Fruit fly (Drosophila melanogaster) S2 (cell line): Measurements from ENCODE around the gene rdx.

ENCODE experiments used
- CG8478 ChIP-seq: fragments of >200 bp; optimal IDR thresholded peaks from 2 replicates; lab custom pipeline; 2018
- CTCF ChIP-seq, 2 experiments: fragments of >200 bp; optimal IDR thresholded peaks; 2 replicates each; lab custom pipeline; 2018

The rdx gene

dm6 chr3R:13934618-13935017 is 97.2 kb downstream of the rdx start:
- TF ChIP-seq CG8478 (lab: Kevin White, UChicago) (no peak), CTCF (optimal IDR thresholded peaks at IDR 0.05; lab: Kevin White, UChicago) (no peak)

- TF ChIP-seq CTCF (optimal IDR thresholded peaks at IDR 0.05; lab: Kevin White, UChicago): no peak
- no peak for TF ChIP-seq CG8478 (lab: Kevin White, UChicago)
These were observed 97.9 kb downstream of the rdx start for dm6 chr3R:13933966-13934365.

- TF ChIP-seq CG8478 (lab: Kevin White, UChicago) (no peak), CTCF (optimal IDR thresholded peaks at IDR 0.05; lab: Kevin White, UChicago) (no peak)
These were observed 100.0 kb downstream of the rdx start for dm6 chr3R:13931813-13932212.

dm6 chr3R:13930252-13930651 is 101.6 kb downstream of the rdx start:
- TF ChIP-seq CTCF (optimal IDR thresholded peaks at IDR 0.05; lab: Kevin White, UChicago) (no peak), CG8478 (lab: Kevin White, UChicago) (no peak)

- TF ChIP-seq CG8478 (lab: Kevin White, UChicago) (no peak), CTCF (optimal IDR thresholded peaks at IDR 0.05; lab: Kevin White, UChicago) (no peak)
These were observed 104.3 kb downstream of the rdx start for dm6 chr3R:13927543-13927942.

- TF ChIP-seq CG8478 (lab: Kevin White, UChicago) (no peak), CTCF (optimal IDR thresholded peaks at IDR 0.05; lab: Kevin White, UChicago) (no peak)
These were observed 108.2 kb downstream of the rdx start for dm6 chr3R:13923626-13924025.

- no peak for TF ChIP-seq CG8478 (lab: Kevin White, UChicago)
- no peak for TF ChIP-seq CTCF (optimal IDR thresholded peaks at IDR 0.05; lab: Kevin White, UChicago)
These were observed 109.9 kb downstream of the rdx start for dm6 chr3R:13921806-13922515.

dm6 chr3R:13918045-13918444 is 113.8 kb downstream of the rdx start:
- TF ChIP-seq CG8478 (lab: Kevin White, UChicago): no peak
- TF ChIP-seq CTCF (optimal IDR thresholded peaks at IDR 0.05; lab: Kevin White, UChicago): no peak
